Fruit fly (Drosophila melanogaster): ENCODE results near the gene Pomp.

The Pomp gene

DNA sequence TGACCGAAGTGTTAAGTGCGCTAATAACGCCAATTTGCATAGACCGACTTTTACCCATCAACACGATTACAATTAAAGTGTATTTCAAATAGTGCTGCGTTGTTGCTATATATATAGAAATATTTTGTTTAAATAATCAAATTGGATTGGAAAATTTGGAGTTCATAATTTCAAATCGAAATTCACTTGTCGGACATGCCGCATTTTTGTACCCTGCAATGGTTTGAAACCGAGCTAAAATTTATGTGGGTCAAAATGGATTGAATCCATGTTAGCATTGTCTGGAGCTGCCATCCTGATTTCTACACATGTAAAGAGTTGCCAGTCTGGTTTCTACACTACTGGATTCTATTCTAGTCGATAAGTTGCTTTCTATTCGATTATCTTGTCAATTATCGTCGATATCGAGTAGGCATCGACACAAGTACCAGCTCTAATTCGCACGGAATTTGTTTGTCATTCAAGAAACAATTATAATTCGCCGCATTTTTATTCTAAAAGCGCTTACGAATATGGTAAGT, at the start of gene Pomp (continued):
- TF ChIP-seq CG6808 (GFP tag; optimal IDR thresholded peaks at IDR 0.05), result no peak
- TF ChIP-seq Hr4 (GFP tag; optimal IDR thresholded peaks at IDR 0.05), result peak; percentile 75
- peak; percentile 66 for TF ChIP-seq CG8319 (GFP tag; optimal IDR thresholded peaks at IDR 0.05)
- TF ChIP-seq CG10669 (GFP tag; optimal IDR thresholded peaks at IDR 0.05), result peak; percentile 62
- TF ChIP-seq acj6 (GFP tag; optimal IDR thresholded peaks at IDR 0.05), result peak; percentile 77
- peak; percentile 54 for TF ChIP-seq CG11902 (GFP tag; optimal IDR thresholded peaks at IDR 0.05)
- TF ChIP-seq dac (GFP tag; optimal IDR thresholded peaks at IDR 0.05), result peak; percentile 56
- peak; percentile 64 for TF ChIP-seq CG8632 (GFP tag; optimal IDR thresholded peaks at IDR 0.05)

DNA sequence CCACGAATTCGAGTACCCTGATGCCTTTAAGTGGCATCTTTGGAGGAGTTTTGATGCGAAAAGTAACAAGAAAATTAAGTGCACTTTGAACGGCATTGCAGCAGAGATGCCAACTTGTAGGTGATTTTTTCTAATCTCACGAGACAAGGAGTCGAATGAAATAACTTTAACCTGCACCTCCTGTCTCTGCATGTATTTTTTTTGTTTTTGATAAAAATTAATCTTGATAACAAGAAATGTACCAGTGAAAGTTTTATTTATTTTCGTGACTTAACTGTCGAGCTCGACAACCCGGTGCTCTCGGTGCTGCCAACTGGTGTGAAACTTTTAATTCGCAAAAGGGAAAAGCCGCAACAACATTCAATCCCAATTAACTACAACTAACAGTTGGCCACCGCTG, 35.3 kb upstream of the Pomp start, which contains the start of the genes Amacr and Ns4:
Amacr (minus strand) TSS at position 182 of the 400 bp plus-strand sequence.
Ns4 (plus strand) TSS at position 317 of the 400 bp plus-strand sequence.
- peak; percentile 43 for TF ChIP-seq CG7368 (GFP tag; optimal IDR thresholded peaks at IDR 0.05)
- TF ChIP-seq Sox102F (GFP tag; optimal IDR thresholded peaks at IDR 0.05), result no peak
- TF ChIP-seq achi (GFP tag; optimal IDR thresholded peaks at IDR 0.05), result peak; percentile 67
- TF ChIP-seq cyc (GFP tag; optimal IDR thresholded peaks at IDR 0.05), result peak; percentile 67
- no peak for TF ChIP-seq vri (GFP tag; optimal IDR thresholded peaks at IDR 0.05)
- TF ChIP-seq CG6276 (GFP tag; optimal IDR thresholded peaks at IDR 0.05), result peak; percentile 70
- TF ChIP-seq Hr39 (GFP tag; optimal IDR thresholded peaks at IDR 0.05), result peak; percentile 82
- no peak for TF ChIP-seq fd85E (GFP tag; optimal IDR thresholded peaks at IDR 0.05)
- TF ChIP-seq CG11762 (GFP tag; optimal IDR thresholded peaks at IDR 0.05; ENCODE audit: insufficient read depth), result peak; percentile 51
- TF ChIP-seq Ets21C (GFP tag; optimal IDR thresholded peaks at IDR 0.05), result no peak
- peak; percentile 82 for TF ChIP-seq Hr4 (GFP tag; optimal IDR thresholded peaks at IDR 0.05)
- TF ChIP-seq CG1621 (tag; optimal IDR thresholded peaks at IDR 0.05), result peak; percentile 44
- peak; percentile 74 for TF ChIP-seq CG6163 (GFP tag; IDR thresholded peaks at IDR 0.05)
- no peak for TF ChIP-seq OdsH (GFP tag; optimal IDR thresholded peaks at IDR 0.05)
- peak; percentile 46 for TF ChIP-seq CG16779 (tag; optimal IDR thresholded peaks at IDR 0.05)
- no peak for TF ChIP-seq CG10631 (GFP tag; optimal IDR thresholded peaks at IDR 0.05)
- TF ChIP-seq Met (GFP tag; optimal IDR thresholded peaks at IDR 0.05), result no peak
- no peak for TF ChIP-seq CG10669 (GFP tag; optimal IDR thresholded peaks at IDR 0.05)
- no peak for TF ChIP-seq spab (GFP tag; optimal IDR thresholded peaks at IDR 0.05)
- peak; percentile 46 for TF ChIP-seq CG11902 (GFP tag; optimal IDR thresholded peaks at IDR 0.05)
- TF ChIP-seq Eip93F (GFP tag; optimal IDR thresholded peaks at IDR 0.05), result no peak
- no peak for TF ChIP-seq Eip78C (GFP tag)
- TF ChIP-seq CG8119 (GFP tag; IDR thresholded peaks at IDR 0.05), result peak; percentile 70
- TF ChIP-seq Hr38 (GFP tag; optimal IDR thresholded peaks at IDR 0.05), result no peak
- peak; percentile 62; the same call in 1 of the 2 replicates for TF ChIP-seq Gug (GFP tag; IDR thresholded peaks at IDR 0.05)
- no peak for TF ChIP-seq Eip75B (GFP tag; optimal IDR thresholded peaks at IDR 0.05)
- TF ChIP-seq CG4318 (GFP tag; optimal IDR thresholded peaks at IDR 0.05), result no peak
- TF ChIP-seq acj6 (GFP tag; optimal IDR thresholded peaks at IDR 0.05), result peak; percentile 61
- peak; percentile 77 for TF ChIP-seq esn (GFP tag; optimal IDR thresholded peaks at IDR 0.05)
- TF ChIP-seq Smox (GFP tag; optimal IDR thresholded peaks at IDR 0.05), result no peak
- peak; percentile 78 for TF ChIP-seq eg (GFP tag; IDR thresholded peaks at IDR 0.05)
- TF ChIP-seq pdm3 (GFP tag; optimal IDR thresholded peaks at IDR 0.05), result no peak
- TF ChIP-seq Blimp-1 (GFP tag; optimal IDR thresholded peaks at IDR 0.05), result peak; percentile 17
- TF ChIP-seq Sox15 (GFP tag; optimal IDR thresholded peaks at IDR 0.05), result peak; percentile 21
- TF ChIP-seq CG15336 (GFP tag; IDR thresholded peaks at IDR 0.05), result peak; percentile 59
- TF ChIP-seq CG6808 (GFP tag; optimal IDR thresholded peaks at IDR 0.05), result peak; percentile 65
- peak; percentile 54 for TF ChIP-seq CG3032 (tag; optimal IDR thresholded peaks at IDR 0.05)
- 0 out of 2 replicates have a peak, but pooled peaks have one; percentile 11 for TF ChIP-seq CG11294 (GFP tag; IDR thresholded peaks at IDR 0.05)
- peak; percentile 56 for TF ChIP-seq Ets96B (tag; optimal IDR thresholded peaks at IDR 0.05)
- no peak for TF ChIP-seq fkh (GFP tag; optimal IDR thresholded peaks at IDR 0.05)
- peak; percentile 80 for TF ChIP-seq CG3919 (GFP tag; optimal IDR thresholded peaks at IDR 0.05)
- peak; percentile 18 for TF ChIP-seq CG9139 (GFP tag; optimal IDR thresholded peaks at IDR 0.05)
- peak; percentile 75 to 79 for TF ChIP-seq ss (GFP tag; optimal IDR thresholded peaks at IDR 0.05)
- peak; percentile 51 to 78 for TF ChIP-seq salr (GFP tag; optimal IDR thresholded peaks at IDR 0.05)
- no peak for TF ChIP-seq dsx (GFP tag; optimal IDR thresholded peaks at IDR 0.05; ENCODE audit: poor library complexity, severe bottlenecking)
- peak; percentile 56 for TF ChIP-seq CG8632 (GFP tag; optimal IDR thresholded peaks at IDR 0.05)

Measured in whole organism, prepupa.